Worm (Caenorhabditis elegans) whole organism, L3 larva: ENCODE measurements around the gene cest-9.1.

Source experiments
- R02D3.7 ChIP-seq: fragments of 150-350 bp; optimal IDR thresholded peaks from 2 replicates; lab custom pipeline; 2014; ENCODE audit warnings: missing biosample characterization, missing genetic modification characterization
- aly-2 ChIP-seq: fragments of 150-350 bp; optimal IDR thresholded peaks from 2 replicates; lab custom pipeline; 2014; ENCODE audit warnings: missing biosample characterization, missing genetic modification characterization
- ceh-16 ChIP-seq: sonication (generic microtip); optimal IDR thresholded peaks from 2 replicates; lab custom pipeline; 2017; ENCODE audit warnings: missing biosample characterization, missing genetic modification characterization
- ceh-28 ChIP-seq: fragments of 150-350 bp; optimal IDR thresholded peaks from 2 replicates; lab custom pipeline; 2014; ENCODE audit warnings: missing biosample characterization, missing genetic modification reagents, missing genetic modification characterization
- ceh-9 ChIP-seq: sonication (generic microtip); optimal IDR thresholded peaks from 2 replicates; lab custom pipeline; 2018; ENCODE audit warnings: missing biosample characterization, missing genetic modification characterization
- egl-5 ChIP-seq: fragments of 150-350 bp; optimal IDR thresholded peaks from 2 replicates; lab custom pipeline; 2017; ENCODE audit warnings: missing biosample characterization, missing genetic modification reagents, missing genetic modification characterization, inconsistent platforms
- elt-1 ChIP-seq: fragments of 150-350 bp; optimal IDR thresholded peaks from 2 replicates; lab custom pipeline; 2014; ENCODE audit warnings: missing biosample characterization, missing genetic modification characterization
- elt-2 ChIP-seq: sonication (generic microtip); optimal IDR thresholded peaks from 2 replicates; lab custom pipeline; 2016; ENCODE audit warnings: missing genetic modification reagents, mild to moderate bottlenecking, missing genetic modification characterization, missing compliant biosample characterization
- fkh-2 ChIP-seq: fragments of 150-350 bp; optimal IDR thresholded peaks from 2 replicates; lab custom pipeline; 2014; ENCODE audit warnings: missing biosample characterization, missing genetic modification reagents, missing genetic modification characterization
- fos-1 ChIP-seq: fragments of 150-350 bp; optimal IDR thresholded peaks from 2 replicates; lab custom pipeline; 2014; ENCODE audit warnings: missing biosample characterization, missing genetic modification characterization
- hmg-11 ChIP-seq: sonication (generic microtip); optimal IDR thresholded peaks from 2 replicates; lab custom pipeline; 2016; ENCODE audit warnings: missing genetic modification characterization, missing compliant biosample characterization
- jun-1 ChIP-seq: fragments of 150-350 bp; optimal IDR thresholded peaks from 2 replicates; lab custom pipeline; 2014; ENCODE audit warnings: missing biosample characterization, missing genetic modification reagents, missing genetic modification characterization
- lin-39 ChIP-seq: fragments of 150-350 bp; optimal IDR thresholded peaks from 2 replicates; lab custom pipeline; 2018; ENCODE audit warnings: missing biosample characterization, missing genetic modification reagents, missing genetic modification characterization
- lsy-12 ChIP-seq: sonication (generic microtip); optimal IDR thresholded peaks from 2 replicates; lab custom pipeline; 2016; ENCODE audit warnings: mild to moderate bottlenecking, missing genetic modification characterization, missing compliant biosample characterization
- mdl-1 ChIP-seq: fragments of 150-350 bp; optimal IDR thresholded peaks from 2 replicates; lab custom pipeline; 2014; ENCODE audit warnings: missing biosample characterization, missing genetic modification characterization
- mml-1 ChIP-seq: fragments of 150-350 bp; sonication (generic microtip); optimal IDR thresholded peaks from 3 replicates; lab custom pipeline; 2014; ENCODE audit warnings: missing biosample characterization, missing genetic modification characterization
- nfya-1 ChIP-seq: sonication (generic microtip); optimal IDR thresholded peaks from 2 replicates; lab custom pipeline; 2017; ENCODE audit warnings: missing genetic modification characterization, mild to moderate bottlenecking, missing compliant biosample characterization, antibody characterized with exemption, moderate library complexity; ENCODE audit not compliant: insufficient read depth
- nhr-11 ChIP-seq: fragments of 150-350 bp; optimal IDR thresholded peaks from 2 replicates; lab custom pipeline; 2014; ENCODE audit warnings: missing biosample characterization, missing genetic modification characterization
- nhr-12 ChIP-seq: fragments of 150-350 bp; optimal IDR thresholded peaks from 2 replicates; lab custom pipeline; 2014; ENCODE audit warnings: missing biosample characterization, missing genetic modification characterization
- nhr-23 ChIP-seq: fragments of 150-350 bp; optimal IDR thresholded peaks from 2 replicates; lab custom pipeline; 2014; ENCODE audit warnings: missing biosample characterization, missing genetic modification reagents, missing genetic modification characterization
- nhr-237 ChIP-seq: fragments of 150-350 bp; optimal IDR thresholded peaks from 2 replicates; lab custom pipeline; 2014; ENCODE audit warnings: missing biosample characterization, missing genetic modification characterization
- nhr-25 ChIP-seq: sonication (generic microtip); optimal IDR thresholded peaks from 2 replicates; lab custom pipeline; 2017; ENCODE audit warnings: missing biosample characterization, missing genetic modification characterization
- nhr-28 ChIP-seq: fragments of 150-350 bp; optimal IDR thresholded peaks from 2 replicates; lab custom pipeline; 2014; ENCODE audit warnings: missing biosample characterization, missing genetic modification characterization
- nhr-43 ChIP-seq: sonication (generic microtip); optimal IDR thresholded peaks from 2 replicates; lab custom pipeline; 2016; ENCODE audit warnings: mild to moderate bottlenecking, missing genetic modification characterization, missing compliant biosample characterization; ENCODE audit not compliant: poor library complexity, severe bottlenecking
- nhr-76 ChIP-seq: fragments of 150-350 bp; sonication (generic microtip); optimal IDR thresholded peaks from 5 replicates; lab custom pipeline; 2014; ENCODE audit warnings: missing biosample characterization, missing genetic modification characterization
- pha-4 ChIP-seq: fragments of 150-350 bp; optimal IDR thresholded peaks from 2 replicates; lab custom pipeline; 2014; ENCODE audit warnings: missing biosample characterization, missing genetic modification reagents, missing genetic modification characterization
- pqm-1 ChIP-seq: fragments of 150-350 bp; optimal IDR thresholded peaks from 2 replicates; lab custom pipeline; 2017; ENCODE audit warnings: missing biosample characterization, missing genetic modification characterization, inconsistent platforms
- skn-1 ChIP-seq: fragments of 150-350 bp; optimal IDR thresholded peaks from 2 replicates; lab custom pipeline; 2014; ENCODE audit warnings: missing biosample characterization, missing genetic modification characterization
- snpc-4 ChIP-seq: fragments of 150-350 bp; optimal IDR thresholded peaks from 2 replicates; lab custom pipeline; 2014; ENCODE audit warnings: missing biosample characterization, missing genetic modification characterization
- tbx-2 ChIP-seq: sonication (generic microtip); optimal IDR thresholded peaks from 2 replicates; lab custom pipeline; 2016; ENCODE audit warnings: mild to moderate bottlenecking, missing genetic modification characterization, missing compliant biosample characterization
- unc-39 ChIP-seq: sonication (generic microtip); optimal IDR thresholded peaks from 4 replicates; lab custom pipeline; 2017; ENCODE audit warnings: missing biosample characterization, missing genetic modification characterization
- unc-62 ChIP-seq: fragments of 150-350 bp; sonication (generic microtip); optimal IDR thresholded peaks from 4 replicates; lab custom pipeline; 2014; ENCODE audit warnings: missing biosample characterization, missing genetic modification reagents, missing genetic modification characterization
- zag-1 ChIP-seq: fragments of 150-350 bp; optimal IDR thresholded peaks from 2 replicates; lab custom pipeline; 2014; ENCODE audit warnings: missing biosample characterization, missing genetic modification characterization
- ztf-4 ChIP-seq: fragments of 150-350 bp; optimal IDR thresholded peaks from 2 replicates; lab custom pipeline; 2014; ENCODE audit warnings: missing biosample characterization, missing genetic modification characterization

The cest-9.1 gene

ce11 chrX:12225970-12226369 lies at the start of gene cest-9.1:
Gene cest-9.1, plus strand, starts transcription at chrX:12226182.
- TF ChIP-seq skn-1 (no peak), pha-4 (tag; lab: Kevin White, UChicago) (peak; percentile 81), unc-62 (GFP tag; lab: Kevin White, UChicago) (no peak), elt-2 (tag; lab: Kevin White, UChicago) (peak; percentile 57), mml-1 (tag; lab: Kevin White, UChicago) (no peak)
- TF ChIP-seq, all 47 proteins: peak for 2

- peak; percentile 3 for TF ChIP-seq lin-39 (tag; lab: Kevin White, UChicago)
- TF ChIP-seq nfya-1 (tag; lab: Kevin White, UChicago): no peak
- TF ChIP-seq egl-5 (tag; lab: Kevin White, UChicago): peak; percentile 0
- peak; percentile 49 for TF ChIP-seq nhr-23 (tag; lab: Kevin White, UChicago)
- TF ChIP-seq nhr-43: peak; percentile 73
Observed at ce11 chrX:12176394-12176793, 49.6 kb upstream of the cest-9.1 start.

DNA sequence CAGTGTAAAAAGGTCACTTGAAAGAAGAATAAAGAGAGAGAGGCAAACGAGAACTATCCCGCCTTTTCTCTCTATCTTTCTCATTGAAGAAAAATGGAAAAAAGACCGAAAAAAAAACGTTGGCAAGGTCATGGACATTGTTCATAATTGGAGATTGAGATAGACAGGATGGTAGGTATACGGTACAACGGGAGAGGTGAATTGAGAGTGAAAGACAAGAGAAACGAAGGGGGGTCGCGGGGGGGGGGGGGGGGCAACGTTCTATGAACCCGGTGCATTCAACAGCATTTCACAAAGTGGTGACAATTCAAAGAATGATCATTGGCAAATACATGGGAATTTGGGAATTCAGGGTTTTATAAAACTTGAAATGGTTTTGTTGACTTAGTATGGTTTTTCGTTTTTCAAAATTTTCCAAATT lies 49.1 kb upstream of the cest-9.1 start:
- TF ChIP-seq nhr-23 (tag; lab: Kevin White, UChicago) (peak; percentile 53), nhr-25 (tag; lab: Kevin White, UChicago) (peak; percentile 74), elt-2 (tag; lab: Kevin White, UChicago) (peak; percentile 22), unc-39 (tag; lab: Kevin White, UChicago) (no peak), ztf-4 (no peak), mdl-1 (no peak)

- TF ChIP-seq fkh-2 (tag; lab: Kevin White, UChicago) (no peak), nhr-28 (tag; lab: Kevin White, UChicago) (no peak), zag-1 (no peak), elt-1 (tag; lab: Kevin White, UChicago) (peak; percentile 67), unc-62 (GFP tag; lab: Kevin White, UChicago) (no peak), nfya-1 (tag; lab: Kevin White, UChicago) (peak; percentile 49), nhr-11 (tag; lab: Kevin White, UChicago) (no peak), egl-5 (tag; lab: Kevin White, UChicago) (no peak), R02D3.7 (tag; lab: Kevin White, UChicago) (no peak), jun-1 (tag; lab: Kevin White, UChicago) (no peak), hmg-11 (peak; percentile 0), nhr-76 (no peak), ceh-16 (no peak), aly-2 (tag; lab: Kevin White, UChicago) (no peak), nhr-12 (tag; lab: Kevin White, UChicago) (no peak), tbx-2 (tag; lab: Kevin White, UChicago) (no peak), fos-1 (tag; lab: Kevin White, UChicago) (no peak), ceh-9 (tag; lab: Kevin White, UChicago) (no peak), skn-1 (no peak), lsy-12 (tag; lab: Kevin White, UChicago) (no peak), lin-39 (tag; lab: Kevin White, UChicago) (peak; percentile 15), pqm-1 (tag; lab: Kevin White, UChicago) (no peak), nhr-237 (tag; lab: Kevin White, UChicago) (no peak), mml-1 (tag; lab: Kevin White, UChicago) (no peak), nhr-25 (tag; lab: Kevin White, UChicago) (no peak), mdl-1 (no peak), ceh-28 (tag; lab: Kevin White, UChicago) (no peak)
- TF ChIP-seq, all 47 proteins: peak for 4
Observed at ce11 chrX:12177521-12177920, 48.5 kb upstream of the cest-9.1 start.

- TF ChIP-seq lin-39 (tag; lab: Kevin White, UChicago) (peak; percentile 47), nhr-25 (tag; lab: Kevin White, UChicago) (peak; percentile 51), nfya-1 (tag; lab: Kevin White, UChicago) (no peak), unc-62 (GFP tag; lab: Kevin White, UChicago) (peak; percentile 33), snpc-4 (tag; lab: Kevin White, UChicago) (no peak)
Observed at ce11 chrX:12178351-12179089, 47.5 kb upstream of the cest-9.1 start.
